Worm (Caenorhabditis elegans): ENCODE results near the gene F35E8.13.

ce11 chrV:15911848-15912247 is 11.2 kb upstream of the F35E8.13 start, which contains the start of gene F35E8.6:
- no peak for TF ChIP-seq ama-1 (optimal IDR thresholded peaks at IDR 0.05)
- no peak for TF ChIP-seq sea-1 (GFP tag; conservative IDR thresholded peaks at IDR 0.05)

Measured in whole organism, early embryonic.